Worm (Caenorhabditis elegans): ENCODE data around the gene eif-2Bdelta.
A peak's percentile ranks its signal among the peaks of the same experiment; 100 is the strongest.

Gene eif-2Bdelta

ce11 chrV:9527984-9528383 is 14.4 kb downstream of the eif-2Bdelta start:
- TF ChIP-seq nfya-1 (tag; optimal IDR thresholded peaks at IDR 0.05): no peak
- TF ChIP-seq unc-42 (tag; optimal IDR thresholded peaks at IDR 0.05): no peak
- no peak for TF ChIP-seq fkh-6 (tag; optimal IDR thresholded peaks at IDR 0.05)
- TF ChIP-seq pax-1 (tag; optimal IDR thresholded peaks at IDR 0.05): no peak
- TF ChIP-seq ets-4 (tag; optimal IDR thresholded peaks at IDR 0.05): no peak
- no peak for TF ChIP-seq zip-5 (tag; optimal IDR thresholded peaks at IDR 0.05)
- TF ChIP-seq sdc-2 (tag; optimal IDR thresholded peaks at IDR 0.05): no peak

- TF ChIP-seq syd-9 (tag; optimal IDR thresholded peaks at IDR 0.05) (no peak), elt-2 (tag; optimal IDR thresholded peaks at IDR 0.05) (no peak), nfya-1 (tag; optimal IDR thresholded peaks at IDR 0.05) (no peak), C08G9.2 (tag; optimal IDR thresholded peaks at IDR 0.05) (no peak), ahr-1 (tag; optimal IDR thresholded peaks at IDR 0.05) (no peak), fkh-10 (GFP tag; optimal IDR thresholded peaks at IDR 0.05) (no peak), ceh-2 (tag; optimal IDR thresholded peaks at IDR 0.05) (no peak), K09A11.1 (tag; optimal IDR thresholded peaks at IDR 0.05; ENCODE audit: insufficient read depth) (no peak), dmd-4 (tag; optimal IDR thresholded peaks at IDR 0.05; ENCODE audit: borderline replicate concordance) (no peak), che-1 (tag; optimal IDR thresholded peaks at IDR 0.05) (no peak)
Observed at ce11 chrV:9531477-9531876, 17.9 kb downstream of the eif-2Bdelta start, which contains the start of the genes C50F4.10 and pfk-1.2. Gene C50F4.10, minus strand, starts transcription at chrV:9531577. Gene pfk-1.2, plus strand, starts transcription at chrV:9531801.

ce11 chrV:9534621-9535020 is 21.0 kb downstream of the eif-2Bdelta start, which contains the start of gene tag-329:
Gene tag-329, plus strand, starts transcription at chrV:9534921.
- TF ChIP-seq rnt-1 (tag; optimal IDR thresholded peaks at IDR 0.05) (no peak), Y22D7AL.16 (tag; optimal IDR thresholded peaks at IDR 0.05) (no peak), hlh-15 (tag; optimal IDR thresholded peaks at IDR 0.05) (no peak), elt-4 (tag; optimal IDR thresholded peaks at IDR 0.05) (no peak), pqm-1 (tag; optimal IDR thresholded peaks at IDR 0.05) (no peak), lim-6 (tag; optimal IDR thresholded peaks at IDR 0.05) (no peak), pag-3 (tag; optimal IDR thresholded peaks at IDR 0.05; ENCODE audit: borderline replicate concordance) (no peak), unc-3 (GFP tag; conservative IDR thresholded peaks at IDR 0.05) (no peak), unc-3 (tag; optimal IDR thresholded peaks at IDR 0.05) (no peak), lin-11 (tag; optimal IDR thresholded peaks at IDR 0.05) (no peak), sdc-2 (tag; optimal IDR thresholded peaks at IDR 0.05) (no peak), fkh-10 (GFP tag; optimal IDR thresholded peaks at IDR 0.05) (no peak), ceh-45 (GFP tag; IDR thresholded peaks at IDR 0.05) (no peak), nhr-11 (tag; optimal IDR thresholded peaks at IDR 0.05) (no peak), hlh-8 (tag; optimal IDR thresholded peaks at IDR 0.05) (no peak), K02D7.2 (tag; optimal IDR thresholded peaks at IDR 0.05) (no peak)

- TF ChIP-seq hlh-8 (tag; optimal IDR thresholded peaks at IDR 0.05) (peak; percentile 22), ceh-22 (tag; optimal IDR thresholded peaks at IDR 0.05) (no peak), fkh-10 (GFP tag; optimal IDR thresholded peaks at IDR 0.05) (no peak), fax-1 (tag; optimal IDR thresholded peaks at IDR 0.05) (no peak), ceh-2 (tag; optimal IDR thresholded peaks at IDR 0.05) (peak; percentile 46), ceh-31 (tag; optimal IDR thresholded peaks at IDR 0.05) (peak; percentile 56), tbx-7 (tag; optimal IDR thresholded peaks at IDR 0.05) (peak; percentile 23), tbx-2 (tag; optimal IDR thresholded peaks at IDR 0.05) (peak; percentile 51), sdc-2 (tag; optimal IDR thresholded peaks at IDR 0.05) (no peak), npax-4 (tag; optimal IDR thresholded peaks at IDR 0.05) (no peak), eyg-1 (tag; optimal IDR thresholded peaks at IDR 0.05) (no peak), pros-1 (tag; optimal IDR thresholded peaks at IDR 0.05) (no peak), C08G9.2 (tag; optimal IDR thresholded peaks at IDR 0.05) (peak; percentile 73), ceh-6 (GFP tag; optimal IDR thresholded peaks at IDR 0.05) (no peak), ets-4 (tag; optimal IDR thresholded peaks at IDR 0.05) (peak; percentile 47)
Observed at ce11 chrV:9536505-9536904, 22.9 kb downstream of the eif-2Bdelta start, which contains the start of gene C50F4.4. Gene C50F4.4, plus strand, starts transcription at chrV:9536771.

Data from whole organism, late embryonic.